Worm (Caenorhabditis elegans) whole organism, L4/young adult: ENCODE data around the gene ZK1248.19.
"Not testable (repeated sequence)": the region's sequence is repeated elsewhere in the genome, so short reads cannot be mapped to it uniquely, and the experiment has no call there.

ENCODE experiments used
- W03F9.2 ChIP-seq: fragments of 150-350 bp; optimal IDR thresholded peaks from 2 replicates; lab custom pipeline; 2014; ENCODE audit warnings: missing biosample characterization, missing genetic modification characterization
- dao-5 ChIP-seq: sonication (generic microtip); optimal IDR thresholded peaks from 2 replicates; lab custom pipeline; 2016; ENCODE audit warnings: missing genotype, missing genetic modification characterization, moderate library complexity, missing compliant biosample characterization

DNA sequence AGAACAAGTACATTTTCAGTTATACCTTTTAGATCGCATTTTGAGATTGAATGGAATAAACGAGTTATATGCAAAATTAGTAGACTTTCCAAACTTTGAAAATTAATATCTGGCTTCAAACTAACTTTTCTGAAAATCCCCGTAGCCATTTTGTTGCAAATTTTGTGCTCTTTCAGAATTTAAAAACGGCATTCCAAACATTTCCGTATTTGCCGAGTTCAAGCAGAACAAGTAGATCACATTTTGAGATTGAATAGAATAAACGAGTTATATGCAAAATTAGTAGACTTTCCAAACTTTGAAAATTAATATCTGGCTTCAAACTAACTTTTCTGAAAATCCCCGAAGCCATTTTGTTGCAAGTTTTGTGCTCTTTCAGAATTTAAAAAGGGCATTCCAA lies 37.3 kb upstream of the ZK1248.19 start, which contains the start of gene F55C12.2:
- TF ChIP-seq dao-5, W03F9.2 (tag; lab: Kevin White, UChicago): not testable (repeated sequence)
